Worm (Caenorhabditis elegans) whole organism, late embryonic: Measurements from ENCODE around the gene col-123.

ENCODE experiments used
- C38D4.7 ChIP-seq: fragments of 200-800 bp; sonication (Bioruptor generic); optimal IDR thresholded peaks from 2 replicates; lab custom pipeline; 2018; ENCODE audit warnings: mild to moderate bottlenecking, missing genetic modification characterization, moderate library complexity, missing compliant biosample characterization
- F13H6.1 ChIP-seq: sonication (generic microtip); optimal IDR thresholded peaks from 2 replicates; lab custom pipeline; 2016; ENCODE audit warnings: missing genetic modification characterization, missing compliant biosample characterization
- K02D7.2 ChIP-seq: sonication (generic microtip); optimal IDR thresholded peaks from 2 replicates; lab custom pipeline; 2017; ENCODE audit warnings: mild to moderate bottlenecking, missing genetic modification characterization, missing compliant biosample characterization
- ahr-1 ChIP-seq: sonication (generic microtip); optimal IDR thresholded peaks from 2 replicates; lab custom pipeline; 2016; ENCODE audit warnings: missing genetic modification characterization, missing compliant biosample characterization
- ama-1 ChIP-seq: fragments of 150-350 bp; optimal IDR thresholded peaks from 2 replicates; lab custom pipeline; 2014
- ceh-18 ChIP-seq: sonication (generic microtip); optimal IDR thresholded peaks from 2 replicates; lab custom pipeline; 2016; ENCODE audit warnings: missing genetic modification characterization, missing compliant biosample characterization
- ceh-19 ChIP-seq: fragments of 200-800 bp; sonication (Bioruptor generic); optimal IDR thresholded peaks from 2 replicates; lab custom pipeline; 2018; ENCODE audit warnings: mild to moderate bottlenecking, missing genetic modification characterization, missing compliant biosample characterization
- ceh-22 ChIP-seq: sonication (generic microtip); optimal IDR thresholded peaks from 2 replicates; lab custom pipeline; 2017; ENCODE audit warnings: missing biosample characterization, missing genetic modification characterization
- ceh-24 ChIP-seq: sonication (generic microtip); optimal IDR thresholded peaks from 2 replicates; lab custom pipeline; 2016; ENCODE audit warnings: mild to moderate bottlenecking, missing genetic modification characterization, missing compliant biosample characterization
- ceh-34 ChIP-seq: sonication (generic microtip); optimal IDR thresholded peaks from 2 replicates; lab custom pipeline; 2016; ENCODE audit warnings: mild to moderate bottlenecking, missing genetic modification characterization, missing compliant biosample characterization
- ceh-48 ChIP-seq: sonication (generic microtip); optimal IDR thresholded peaks from 2 replicates; lab custom pipeline; 2016; ENCODE audit warnings: missing genetic modification characterization, inconsistent platforms, missing compliant biosample characterization
- ceh-9 ChIP-seq: sonication (generic microtip); optimal IDR thresholded peaks from 2 replicates; lab custom pipeline; 2016; ENCODE audit warnings: mild to moderate bottlenecking, missing genetic modification characterization, inconsistent platforms, missing compliant biosample characterization
- che-1 ChIP-seq: sonication (generic microtip); optimal IDR thresholded peaks from 2 replicates; lab custom pipeline; 2016; ENCODE audit warnings: mild to moderate bottlenecking, missing genetic modification characterization, missing compliant biosample characterization
- dve-1 ChIP-seq: sonication (generic microtip); optimal IDR thresholded peaks from 2 replicates; lab custom pipeline; 2017; ENCODE audit warnings: antibody characterized with exemption, mild to moderate bottlenecking, missing genetic modification characterization, missing compliant biosample characterization
- elt-2 ChIP-seq: sonication (generic microtip); optimal IDR thresholded peaks from 2 replicates; lab custom pipeline; 2016; ENCODE audit warnings: missing genetic modification reagents, missing genetic modification characterization, missing compliant biosample characterization
- elt-4 ChIP-seq: sonication (generic microtip); optimal IDR thresholded peaks from 2 replicates; lab custom pipeline; 2016; ENCODE audit warnings: missing genetic modification characterization, missing compliant biosample characterization
- eyg-1 ChIP-seq: sonication (generic microtip); optimal IDR thresholded peaks from 2 replicates; lab custom pipeline; 2016; ENCODE audit warnings: missing genotype, missing genetic modification characterization, missing compliant biosample characterization
- fkh-10 ChIP-seq: fragments of 150-350 bp; optimal IDR thresholded peaks from 2 replicates; lab custom pipeline; 2014; ENCODE audit warnings: missing biosample characterization, missing genetic modification reagents, missing genetic modification characterization
- fkh-6 ChIP-seq: sonication (generic microtip); optimal IDR thresholded peaks from 2 replicates; lab custom pipeline; 2016; ENCODE audit warnings: missing genetic modification characterization, missing compliant biosample characterization
- gmeb-2 ChIP-seq: sonication (generic microtip); optimal IDR thresholded peaks from 2 replicates; lab custom pipeline; 2016; ENCODE audit warnings: missing genetic modification characterization, inconsistent platforms, missing compliant biosample characterization
- hlh-13 ChIP-seq: fragments of 200-800 bp; sonication (Bioruptor generic); optimal IDR thresholded peaks from 2 replicates; lab custom pipeline; 2018; ENCODE audit warnings: mild to moderate bottlenecking, missing genetic modification characterization, missing compliant biosample characterization
- hlh-30 ChIP-seq: sonication (generic microtip); optimal IDR thresholded peaks from 2 replicates; lab custom pipeline; 2017; ENCODE audit warnings: antibody characterized with exemption, missing genetic modification characterization, missing compliant biosample characterization; ENCODE audit not compliant: insufficient read depth
- hlh-6 ChIP-seq: sonication (generic microtip); optimal IDR thresholded peaks from 2 replicates; lab custom pipeline; 2016; ENCODE audit warnings: missing genotype, missing genetic modification characterization, missing compliant biosample characterization
- hlh-8 ChIP-seq: sonication (generic microtip); optimal IDR thresholded peaks from 2 replicates; lab custom pipeline; 2016; ENCODE audit warnings: missing genotype, missing genetic modification characterization, missing compliant biosample characterization
- lim-6 ChIP-seq: sonication (generic microtip); optimal IDR thresholded peaks from 2 replicates; lab custom pipeline; 2016; ENCODE audit warnings: missing genetic modification characterization, missing compliant biosample characterization
- mec-3 ChIP-seq: sonication (generic microtip); optimal IDR thresholded peaks from 2 replicates; lab custom pipeline; 2016; ENCODE audit warnings: borderline replicate concordance, missing genetic modification characterization, missing compliant biosample characterization
- nhr-11 ChIP-seq: fragments of 150-350 bp; optimal IDR thresholded peaks from 2 replicates; lab custom pipeline; 2014; ENCODE audit warnings: missing biosample characterization, missing genetic modification characterization
- npax-4 ChIP-seq: sonication (generic microtip); optimal IDR thresholded peaks from 2 replicates; lab custom pipeline; 2016; ENCODE audit warnings: missing genetic modification characterization, missing compliant biosample characterization
- pax-1 ChIP-seq: fragments of 150-350 bp; optimal IDR thresholded peaks from 2 replicates; lab custom pipeline; 2014; ENCODE audit warnings: missing biosample characterization, missing genetic modification characterization
- pha-2 ChIP-seq: sonication (generic microtip); optimal IDR thresholded peaks from 2 replicates; lab custom pipeline; 2017; ENCODE audit warnings: mild to moderate bottlenecking, missing genetic modification characterization, missing compliant biosample characterization
- pha-4 ChIP-seq: fragments of 150-350 bp; optimal IDR thresholded peaks from 2 replicates; lab custom pipeline; 2018; ENCODE audit warnings: missing biosample characterization, missing genetic modification reagents, missing genetic modification characterization
- pqm-1 ChIP-seq: sonication (generic microtip); optimal IDR thresholded peaks from 2 replicates; lab custom pipeline; 2016; ENCODE audit warnings: missing genetic modification characterization, missing compliant biosample characterization
- sox-4 ChIP-seq: sonication (generic microtip); optimal IDR thresholded peaks from 2 replicates; lab custom pipeline; 2017; ENCODE audit warnings: mild to moderate bottlenecking, missing genetic modification characterization, inconsistent platforms, missing compliant biosample characterization
- syd-9 ChIP-seq: sonication (generic microtip); optimal IDR thresholded peaks from 2 replicates; lab custom pipeline; 2016; ENCODE audit warnings: mild to moderate bottlenecking, missing genetic modification characterization, moderate library complexity, missing compliant biosample characterization
- tbx-2 ChIP-seq: sonication (generic microtip); optimal IDR thresholded peaks from 2 replicates; lab custom pipeline; 2016; ENCODE audit warnings: missing genetic modification characterization, missing compliant biosample characterization
- unc-3 ChIP-seq, 2 experiments: fragments of 200-800 bp in 1 of 2; sonication (Bioruptor generic) in 1 of 2; sonication (generic microtip) in 1 of 2; conservative IDR thresholded peaks in 1 of 2; optimal IDR thresholded peaks in 1 of 2; 2 replicates each; pipeline versions ENCODE4 v1.3.6 to Lab custom; 2016 to 2022; ENCODE audit warnings: missing compliant biosample characterization in 2 of 2, missing genetic modification characterization in 2 of 2, missing genetic modification reagents in 1 of 2
- unc-42 ChIP-seq: sonication (generic microtip); optimal IDR thresholded peaks from 2 replicates; lab custom pipeline; 2016; ENCODE audit warnings: missing genotype, missing genetic modification characterization, missing compliant biosample characterization
- zip-5 ChIP-seq: sonication (generic microtip); optimal IDR thresholded peaks from 2 replicates; lab custom pipeline; 2016; ENCODE audit warnings: missing genetic modification characterization, missing compliant biosample characterization

Gene col-123

DNA sequence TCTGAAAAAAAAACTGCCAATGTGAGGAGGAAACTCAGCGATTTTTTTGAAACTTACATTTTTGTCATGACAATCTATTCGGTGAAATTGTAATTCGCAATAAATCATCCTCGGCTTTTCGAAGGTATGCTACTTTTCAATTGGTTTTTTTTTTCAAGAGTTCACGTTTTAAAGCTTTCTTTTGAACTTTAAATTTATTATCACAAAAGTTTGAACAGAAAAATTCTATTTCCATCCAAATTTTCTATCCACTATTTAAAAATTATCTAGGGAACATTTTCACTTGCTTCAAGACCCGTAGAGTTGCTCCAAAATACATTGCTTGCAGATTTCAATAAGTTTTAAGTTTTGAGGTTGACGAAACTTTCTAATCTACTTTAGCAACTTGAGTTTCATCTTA, 24.9 kb downstream of the col-123 start, which contains the start of gene K07F5.6:
Gene K07F5.6, minus strand, starts transcription at position 101 of the 400 bp plus-strand sequence.
- TF ChIP-seq hlh-13 (GFP tag; lab: Kevin White, UChicago) (no peak), lim-6 (tag; lab: Kevin White, UChicago) (no peak), ceh-24 (tag; lab: Kevin White, UChicago) (no peak), pax-1 (tag; lab: Kevin White, UChicago) (no peak), unc-3 (GFP tag; conservative IDR thresholded peaks at IDR 0.05; lab: Robert Waterston, UW) (no peak), unc-3 (tag; optimal IDR thresholded peaks at IDR 0.05; lab: Kevin White, UChicago) (no peak), elt-4 (tag; lab: Kevin White, UChicago) (no peak), ceh-9 (no peak), ceh-22 (no peak), K02D7.2 (no peak), ceh-18 (tag; lab: Kevin White, UChicago) (no peak), ahr-1 (tag; lab: Kevin White, UChicago) (no peak), hlh-8 (tag; lab: Kevin White, UChicago) (no peak), mec-3 (tag; lab: Kevin White, UChicago) (no peak), nhr-11 (tag; lab: Kevin White, UChicago) (no peak), fkh-6 (tag; lab: Kevin White, UChicago) (no peak), C38D4.7 (GFP tag; lab: Kevin White, UChicago) (no peak), elt-2 (tag; lab: Kevin White, UChicago) (no peak), ceh-48 (tag; lab: Kevin White, UChicago) (no peak), ceh-34 (tag; lab: Kevin White, UChicago) (no peak)

DNA sequence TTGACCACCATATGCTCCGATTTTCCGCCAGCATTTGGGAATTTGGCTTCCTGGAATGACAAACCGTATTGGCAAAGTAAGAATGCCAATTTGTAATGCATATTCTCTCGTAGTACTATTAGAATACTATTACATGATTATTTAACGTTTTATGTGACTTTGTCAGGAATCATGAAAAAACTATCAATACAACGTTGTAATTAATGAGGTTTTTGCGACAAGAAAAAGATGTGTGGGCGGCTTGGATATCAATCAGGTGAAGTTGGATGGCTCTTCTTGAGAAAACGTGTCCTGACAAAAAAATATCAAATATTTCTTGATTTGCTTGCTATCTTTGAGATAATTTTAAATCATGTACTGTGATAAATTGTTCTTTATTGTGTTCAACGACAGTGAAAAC, 26.4 kb downstream of the col-123 start, which contains the start of gene K07F5.7:
Gene K07F5.7, minus strand, starts transcription at position 101 of the 400 bp plus-strand sequence.
- TF ChIP-seq dve-1, result no peak
- no peak for TF ChIP-seq gmeb-2 (tag; lab: Kevin White, UChicago)
- no peak for TF ChIP-seq pha-4
- TF ChIP-seq lim-6 (tag; lab: Kevin White, UChicago), result no peak
- TF ChIP-seq zip-5 (tag; lab: Kevin White, UChicago), result no peak
- TF ChIP-seq tbx-2 (tag; lab: Kevin White, UChicago), result no peak
- no peak for TF ChIP-seq syd-9 (tag; lab: Kevin White, UChicago)
- TF ChIP-seq fkh-10 (GFP tag; lab: Kevin White, UChicago), result no peak
- no peak for TF ChIP-seq npax-4 (tag; lab: Kevin White, UChicago)
- TF ChIP-seq eyg-1, result no peak

DNA sequence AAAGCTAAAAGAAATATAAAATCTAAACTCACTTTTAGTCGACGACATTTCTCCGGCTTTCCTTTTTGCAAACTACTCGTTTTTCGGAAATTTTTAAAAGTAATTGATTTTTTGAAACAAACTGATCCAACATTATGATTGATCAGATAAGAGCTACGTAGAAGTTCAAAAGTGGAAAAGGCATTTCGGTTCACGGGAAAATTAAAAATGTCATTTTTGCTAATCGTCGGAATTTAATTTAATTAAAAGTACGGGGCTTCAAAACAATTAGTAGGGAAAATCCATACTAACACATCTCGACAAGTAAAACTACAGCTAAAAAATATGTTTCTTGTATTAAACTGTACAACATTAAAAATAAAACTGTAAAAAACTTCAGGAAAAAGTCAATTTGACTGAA, 27.9 kb downstream of the col-123 start, which contains the start of gene K07F5.8:
Gene K07F5.8, minus strand, starts transcription at position 101 of the 400 bp plus-strand sequence.
- TF ChIP-seq fkh-10 (GFP tag; lab: Kevin White, UChicago), result no peak
- no peak for TF ChIP-seq unc-42
- no peak for TF ChIP-seq tbx-2 (tag; lab: Kevin White, UChicago)
- TF ChIP-seq ceh-22, result no peak
- no peak for TF ChIP-seq ceh-19 (GFP tag; lab: Kevin White, UChicago)

DNA sequence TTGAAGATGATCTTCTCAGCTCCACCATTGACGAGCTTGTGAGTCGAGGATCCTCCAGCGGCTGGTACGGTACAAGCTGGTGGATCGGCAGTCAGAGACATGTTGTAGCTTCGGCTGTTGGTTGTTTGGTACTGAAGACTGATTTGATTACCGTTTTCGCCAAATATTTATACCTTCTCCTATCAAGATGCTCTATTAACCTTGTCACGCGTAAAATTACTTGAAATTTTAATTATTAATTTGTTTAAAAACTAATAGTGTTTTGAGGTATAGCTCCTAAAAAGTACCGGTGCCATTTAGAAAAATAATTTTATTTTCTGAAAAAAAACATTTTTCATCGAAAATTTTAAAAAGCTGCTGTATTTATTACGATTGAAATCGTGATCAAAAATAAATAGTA, 29.2 kb downstream of the col-123 start, which contains the start of gene ssp-10:
Gene ssp-10, minus strand, starts transcription at position 101 of the 400 bp plus-strand sequence.
- no peak for TF ChIP-seq hlh-30 (tag; lab: Kevin White, UChicago)
- TF ChIP-seq ceh-48 (tag; lab: Kevin White, UChicago), result no peak
- no peak for TF ChIP-seq pqm-1
- no peak for TF ChIP-seq pha-2
- no peak for TF ChIP-seq hlh-6
- TF ChIP-seq F13H6.1, result no peak
- no peak for TF ChIP-seq ama-1 (lab: Kevin White, UChicago)
- no peak for TF ChIP-seq fkh-6 (tag; lab: Kevin White, UChicago)
- TF ChIP-seq ceh-24 (tag; lab: Kevin White, UChicago), result no peak
- TF ChIP-seq lim-6 (tag; lab: Kevin White, UChicago), result no peak
- TF ChIP-seq ahr-1 (tag; lab: Kevin White, UChicago), result no peak
- no peak for TF ChIP-seq sox-4 (tag; lab: Kevin White, UChicago)
- TF ChIP-seq che-1 (tag; lab: Kevin White, UChicago), result no peak
- TF ChIP-seq ceh-19 (GFP tag; lab: Kevin White, UChicago), result no peak
